Worm (Caenorhabditis elegans) whole organism, midembryonic: ENCODE data around the gene col-123.

ENCODE experiments used
- T22C8.4 ChIP-seq: fragments of 200-800 bp; sonication (Bioruptor generic); IDR thresholded peaks from 2 replicates; pipeline ENCODE4 v1.3.6; 2022; ENCODE audit warnings: missing genetic modification characterization, missing compliant biosample characterization
- cog-1 ChIP-seq: sonication (generic microtip); optimal IDR thresholded peaks from 2 replicates; lab custom pipeline; 2016; ENCODE audit warnings: missing genetic modification characterization, missing compliant biosample characterization
- flt-1 ChIP-seq: fragments of 200-800 bp; sonication (Bioruptor generic); IDR thresholded peaks from 2 replicates; pipeline ENCODE4 v1.3.6; 2022; ENCODE audit warnings: missing genetic modification characterization, missing compliant biosample characterization
- klf-2 ChIP-seq: fragments of 200-800 bp; sonication (Bioruptor generic); conservative IDR thresholded peaks from 2 replicates; pipeline ENCODE4 v1.3.6; 2022; ENCODE audit warnings: missing genetic modification reagents, missing genetic modification characterization, missing compliant biosample characterization
- med-1 ChIP-seq: sonication (generic microtip); optimal IDR thresholded peaks from 2 replicates; lab custom pipeline; 2017; ENCODE audit warnings: missing genetic modification characterization, mild to moderate bottlenecking, missing compliant biosample characterization, antibody characterized with exemption, missing genetic modification reagents; ENCODE audit not compliant: insufficient read depth
- ref-1 ChIP-seq: fragments of 200-800 bp; sonication (Bioruptor generic); conservative IDR thresholded peaks from 2 replicates; pipeline ENCODE4 v1.3.6; 2022; ENCODE audit warnings: missing genetic modification reagents, missing genetic modification characterization, missing compliant biosample characterization
- tab-1 ChIP-seq: fragments of 200-800 bp; sonication (Bioruptor generic); IDR thresholded peaks from 2 replicates; pipeline ENCODE4 v1.3.6; 2022; ENCODE audit warnings: missing genetic modification characterization, missing compliant biosample characterization
- ztf-23 ChIP-seq: fragments of 200-800 bp; sonication (Bioruptor generic); IDR thresholded peaks from 2 replicates; pipeline ENCODE4 v1.3.6; 2022; ENCODE audit warnings: missing genetic modification reagents, missing genetic modification characterization, missing compliant biosample characterization
- ztf-29 ChIP-seq: fragments of 200-800 bp; sonication (Bioruptor generic); IDR thresholded peaks from 2 replicates; pipeline ENCODE4 v1.3.6; 2022; ENCODE audit warnings: missing genetic modification reagents, missing genetic modification characterization, missing compliant biosample characterization

The col-123 gene

DNA sequence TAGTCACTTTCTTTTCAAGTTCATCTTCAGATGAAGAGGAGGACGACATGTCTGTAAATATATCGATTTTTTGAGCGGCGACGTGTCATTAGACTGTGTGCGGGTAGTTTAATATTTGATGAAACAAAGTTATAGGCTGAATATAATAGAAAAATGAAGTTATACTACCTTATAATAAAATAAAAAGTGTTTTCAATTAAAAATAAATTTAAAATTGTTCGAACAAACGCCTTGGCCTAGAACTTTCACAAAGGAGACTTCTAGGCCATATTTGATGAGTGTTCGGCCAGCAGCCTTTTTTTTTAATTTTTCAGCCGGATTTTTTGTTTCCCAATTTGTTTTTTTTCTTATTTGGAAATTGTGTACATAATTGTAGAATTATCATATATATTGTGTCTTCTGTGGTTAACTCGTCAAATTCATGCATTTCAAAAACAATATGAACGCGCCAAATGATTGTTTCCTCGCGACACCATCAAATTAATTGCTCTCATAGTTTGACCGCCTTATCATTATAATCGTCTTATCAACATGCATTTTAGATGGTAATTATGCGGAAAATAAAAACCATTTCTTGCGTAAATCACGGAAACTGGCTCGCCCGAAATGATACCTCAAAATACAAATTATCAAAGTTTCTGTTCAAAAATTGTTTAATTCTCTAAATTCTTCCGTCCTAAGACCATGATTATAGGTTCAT, 24.3 kb upstream of the col-123 start, which contains the start of gene T13F2.2:
T13F2.2 (minus strand) TSS at position 51 of the 700 bp plus-strand sequence.
- TF ChIP-seq med-1 (GFP tag; lab: Kevin White, UChicago) (no peak), flt-1 (GFP tag; lab: Robert Waterston, UW) (no peak), ref-1 (GFP tag; lab: Robert Waterston, UW) (no peak), klf-2 (GFP tag; lab: Robert Waterston, UW) (no peak), T22C8.4 (no peak), cog-1 (tag; lab: Kevin White, UChicago) (no peak), tab-1 (GFP tag; lab: Robert Waterston, UW) (no peak), ztf-29 (GFP tag; lab: Robert Waterston, UW) (no peak), ztf-23 (GFP tag; lab: Robert Waterston, UW) (no peak)

DNA sequence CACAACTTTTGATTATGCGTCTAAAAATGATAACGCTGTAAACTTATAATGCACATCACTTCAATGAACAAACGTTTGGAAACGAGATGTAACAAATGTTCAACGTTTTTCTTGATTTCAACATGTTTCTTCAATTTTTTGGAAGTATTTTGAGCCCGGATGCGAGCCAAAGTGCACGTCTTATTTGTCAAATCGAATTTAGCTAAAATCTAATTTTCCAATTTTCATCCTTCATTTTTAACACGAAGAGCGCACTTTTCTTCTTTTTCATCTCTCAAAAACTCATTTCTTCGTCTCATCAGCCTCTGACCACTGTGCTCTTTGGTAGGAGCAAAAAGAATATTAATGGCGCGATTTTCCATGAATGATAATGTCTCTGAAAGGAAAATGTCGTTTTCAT, 23.4 kb upstream of the col-123 start:
- TF ChIP-seq tab-1 (GFP tag; lab: Robert Waterston, UW) (no peak), ref-1 (GFP tag; lab: Robert Waterston, UW) (no peak), med-1 (GFP tag; lab: Kevin White, UChicago) (no peak), klf-2 (GFP tag; lab: Robert Waterston, UW) (no peak), flt-1 (GFP tag; lab: Robert Waterston, UW) (no peak), cog-1 (tag; lab: Kevin White, UChicago) (no peak), ztf-29 (GFP tag; lab: Robert Waterston, UW) (no peak), T22C8.4 (no peak), ztf-23 (GFP tag; lab: Robert Waterston, UW) (no peak)

DNA sequence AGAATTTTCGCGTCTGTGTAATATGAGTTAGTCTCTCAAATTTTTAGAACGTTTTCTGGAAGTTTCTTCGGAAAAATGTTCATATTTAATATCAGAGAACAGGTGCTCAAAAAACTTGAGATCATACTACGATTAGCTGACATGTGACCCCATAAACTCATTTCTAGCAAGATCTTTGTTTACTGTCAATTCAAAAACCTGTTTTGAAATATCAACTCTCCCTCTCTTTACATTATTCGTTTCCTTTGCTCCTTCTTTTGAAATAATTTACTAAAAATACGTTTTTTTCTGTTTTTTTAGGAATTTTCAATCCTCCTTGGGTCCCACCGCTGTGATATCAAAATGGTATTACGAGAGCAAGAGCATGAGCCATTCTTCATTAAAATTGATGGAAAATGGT, 22.6 kb upstream of the col-123 start, which contains the start of gene fat-4:
fat-4 (plus strand) TSS at position 301 of the 400 bp plus-strand sequence.
- TF ChIP-seq med-1 (GFP tag; lab: Kevin White, UChicago) (no peak), ref-1 (GFP tag; lab: Robert Waterston, UW) (no peak), T22C8.4 (no peak), ztf-29 (GFP tag; lab: Robert Waterston, UW) (no peak), tab-1 (GFP tag; lab: Robert Waterston, UW) (no peak), cog-1 (tag; lab: Kevin White, UChicago) (no peak), flt-1 (GFP tag; lab: Robert Waterston, UW) (no peak), ztf-23 (GFP tag; lab: Robert Waterston, UW) (no peak), klf-2 (GFP tag; lab: Robert Waterston, UW) (no peak)

DNA sequence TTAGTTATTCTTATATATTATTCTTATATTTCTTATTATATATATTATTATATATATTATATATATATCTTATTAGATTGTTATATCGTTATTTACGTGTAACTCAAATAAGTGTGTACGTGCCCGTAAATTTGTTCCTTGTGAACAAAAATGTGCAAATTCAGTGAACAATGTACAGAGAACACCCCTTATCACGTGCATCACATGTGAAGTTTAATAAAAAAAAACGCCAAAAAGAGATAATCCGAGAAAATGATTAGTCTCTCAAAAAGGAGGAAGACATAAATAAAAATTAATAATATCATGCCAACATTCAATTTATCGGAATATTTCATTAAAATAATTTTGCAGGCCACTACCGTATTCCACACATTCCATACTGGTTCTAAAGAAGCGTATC, 22.1 kb upstream of the col-123 start:
- TF ChIP-seq cog-1 (tag; lab: Kevin White, UChicago) (no peak), tab-1 (GFP tag; lab: Robert Waterston, UW) (no peak), T22C8.4 (no peak), flt-1 (GFP tag; lab: Robert Waterston, UW) (no peak), klf-2 (GFP tag; lab: Robert Waterston, UW) (no peak), ztf-23 (GFP tag; lab: Robert Waterston, UW) (no peak), ref-1 (GFP tag; lab: Robert Waterston, UW) (no peak), ztf-29 (GFP tag; lab: Robert Waterston, UW) (no peak), med-1 (GFP tag; lab: Kevin White, UChicago) (no peak)

DNA sequence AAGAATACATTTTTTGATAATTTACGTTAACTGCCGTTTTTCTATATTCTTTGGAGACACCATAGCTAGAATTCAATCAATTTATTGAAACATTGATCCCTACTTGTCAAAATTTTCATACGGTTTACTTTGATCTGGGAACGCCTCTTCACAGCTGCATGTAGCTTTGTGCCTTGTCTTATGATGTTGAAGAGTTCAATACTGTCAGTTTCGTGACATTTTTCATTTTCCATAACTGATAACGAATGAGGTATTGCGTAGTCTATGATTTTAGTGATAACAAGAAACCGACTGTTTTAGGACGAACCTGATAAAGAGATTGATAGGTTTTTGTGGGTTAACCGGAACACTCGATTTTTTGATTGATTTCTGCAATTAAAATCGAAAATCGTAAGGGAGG, 20.3 kb upstream of the col-123 start:
- TF ChIP-seq cog-1 (tag; lab: Kevin White, UChicago) = no peak
- TF ChIP-seq ztf-23 (GFP tag; lab: Robert Waterston, UW) = no peak
- TF ChIP-seq ref-1 (GFP tag; lab: Robert Waterston, UW) = no peak
- no peak for TF ChIP-seq T22C8.4
- TF ChIP-seq med-1 (GFP tag; lab: Kevin White, UChicago) = no peak
- no peak for TF ChIP-seq flt-1 (GFP tag; lab: Robert Waterston, UW)
- no peak for TF ChIP-seq klf-2 (GFP tag; lab: Robert Waterston, UW)
- no peak for TF ChIP-seq tab-1 (GFP tag; lab: Robert Waterston, UW)
- TF ChIP-seq ztf-29 (GFP tag; lab: Robert Waterston, UW) = no peak

DNA sequence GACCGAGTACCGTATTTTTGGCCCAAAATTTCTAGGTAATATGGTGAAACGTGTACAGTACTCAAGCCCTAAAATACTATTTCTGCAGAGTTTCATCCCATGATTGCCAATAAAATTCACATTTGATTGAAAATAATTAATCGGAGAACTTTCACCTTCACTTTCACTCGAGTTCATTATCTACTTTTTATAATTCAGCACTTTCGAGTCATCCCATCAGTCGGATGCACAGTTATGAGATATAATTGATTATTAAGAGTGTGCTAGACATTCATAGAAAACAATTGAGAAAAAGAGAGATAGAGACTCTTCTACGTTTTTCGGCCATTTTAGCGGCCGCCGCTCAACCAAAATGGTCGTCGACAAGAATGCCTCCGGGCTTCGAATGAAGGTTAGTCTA, 19.0 kb upstream of the col-123 start, which contains the start of gene fat-3:
fat-3 (plus strand) TSS at position 313 of the 400 bp plus-strand sequence.
- TF ChIP-seq ref-1 (GFP tag; lab: Robert Waterston, UW) (no peak), klf-2 (GFP tag; lab: Robert Waterston, UW) (no peak), T22C8.4 (no peak), tab-1 (GFP tag; lab: Robert Waterston, UW) (no peak), med-1 (GFP tag; lab: Kevin White, UChicago) (no peak), flt-1 (GFP tag; lab: Robert Waterston, UW) (no peak), ztf-23 (GFP tag; lab: Robert Waterston, UW) (no peak), ztf-29 (GFP tag; lab: Robert Waterston, UW) (no peak), cog-1 (tag; lab: Kevin White, UChicago) (no peak)

DNA sequence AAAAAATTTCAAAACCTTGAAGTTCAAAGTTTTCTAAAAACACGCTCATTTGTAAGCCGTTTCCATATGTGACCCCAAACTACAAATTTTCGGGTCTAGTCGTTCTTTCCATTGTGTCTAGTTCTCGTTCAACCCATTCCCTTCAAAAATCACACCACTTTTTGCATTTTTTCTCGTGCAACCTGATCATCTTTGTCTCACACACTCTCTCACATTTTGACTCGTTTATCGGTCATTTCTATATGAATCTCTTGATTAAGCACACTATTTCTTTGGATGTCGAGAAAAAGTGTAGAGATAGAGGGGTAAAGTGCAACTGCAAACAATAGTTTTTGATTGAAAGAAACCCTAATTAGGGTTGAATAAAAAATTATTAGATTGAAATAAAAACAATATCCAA, 18.2 kb upstream of the col-123 start:
- no peak for TF ChIP-seq cog-1 (tag; lab: Kevin White, UChicago)
- no peak for TF ChIP-seq T22C8.4

DNA sequence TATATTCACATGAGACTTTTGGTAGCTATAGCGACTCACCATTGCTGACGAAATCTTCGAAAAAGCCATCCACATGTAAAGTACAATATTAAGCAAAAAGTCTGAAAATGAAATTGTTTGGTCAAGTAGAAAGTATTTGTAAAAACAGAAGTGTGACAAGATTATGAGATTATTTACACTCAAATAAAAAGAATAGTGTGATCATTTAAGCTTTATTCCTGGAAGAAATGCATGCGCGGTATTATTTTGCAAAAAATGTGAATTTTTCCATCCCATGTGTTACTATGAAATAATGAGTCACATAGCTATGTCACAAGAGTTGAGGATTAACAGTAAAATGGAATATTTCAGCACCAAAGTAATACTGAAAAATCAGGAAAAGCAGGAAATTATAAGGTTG, 11.1 kb upstream of the col-123 start, which contains the start of gene dct-15:
dct-15 (minus strand) TSS at position 101 of the 400 bp plus-strand sequence.
- TF ChIP-seq ztf-23 (GFP tag; lab: Robert Waterston, UW) (no peak), klf-2 (GFP tag; lab: Robert Waterston, UW) (no peak), flt-1 (GFP tag; lab: Robert Waterston, UW) (no peak), med-1 (GFP tag; lab: Kevin White, UChicago) (no peak), ref-1 (GFP tag; lab: Robert Waterston, UW) (no peak), cog-1 (tag; lab: Kevin White, UChicago) (no peak), T22C8.4 (no peak), ztf-29 (GFP tag; lab: Robert Waterston, UW) (no peak), tab-1 (GFP tag; lab: Robert Waterston, UW) (no peak)

DNA sequence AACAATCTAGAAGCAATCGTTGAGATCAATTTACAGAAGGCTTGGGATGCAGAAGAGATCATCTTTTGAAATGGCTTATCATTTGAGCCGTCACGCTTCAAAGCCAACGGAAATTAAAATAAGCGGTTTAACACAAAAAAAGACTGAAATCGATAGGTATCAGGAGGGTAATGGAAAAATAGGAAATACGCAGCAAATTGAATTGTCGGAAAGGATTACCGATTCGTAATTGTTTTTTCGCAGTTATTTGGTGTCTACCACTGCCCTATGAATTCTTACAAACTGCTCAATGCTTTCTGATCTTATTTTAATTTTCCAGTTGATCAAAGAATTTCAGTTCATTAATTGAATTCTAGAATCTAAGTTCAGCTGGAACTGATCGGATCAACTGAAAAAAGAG, 10.2 kb upstream of the col-123 start:
- no peak for TF ChIP-seq T22C8.4
- TF ChIP-seq ztf-23 (GFP tag; lab: Robert Waterston, UW) = no peak
- no peak for TF ChIP-seq flt-1 (GFP tag; lab: Robert Waterston, UW)
- TF ChIP-seq tab-1 (GFP tag; lab: Robert Waterston, UW) = no peak
- no peak for TF ChIP-seq ref-1 (GFP tag; lab: Robert Waterston, UW)
- no peak for TF ChIP-seq med-1 (GFP tag; lab: Kevin White, UChicago)
- no peak for TF ChIP-seq cog-1 (tag; lab: Kevin White, UChicago)
- TF ChIP-seq klf-2 (GFP tag; lab: Robert Waterston, UW) = no peak
- no peak for TF ChIP-seq ztf-29 (GFP tag; lab: Robert Waterston, UW)
